Worm (Caenorhabditis elegans) whole organism, young adult: ENCODE results near the gene syx-2.

Source experiments
- B0035.1 ChIP-seq: sonication (generic microtip); optimal IDR thresholded peaks from 2 replicates; lab custom pipeline; 2016; ENCODE audit warnings: missing genetic modification characterization, mild to moderate bottlenecking, missing compliant biosample characterization, missing genotype, missing genetic modification reagents
- F49E8.2 ChIP-seq: sonication (generic microtip); optimal IDR thresholded peaks from 3 replicates; lab custom pipeline; 2017; ENCODE audit warnings: missing genetic modification characterization, mild to moderate bottlenecking, missing compliant biosample characterization, antibody characterized with exemption, moderate library complexity; ENCODE audit not compliant: insufficient read depth
- K11D2.4 ChIP-seq: fragments of 200-800 bp; sonication (Bioruptor generic); IDR thresholded peaks from 2 replicates; pipeline ENCODE4 v1.3.6; 2022; ENCODE audit warnings: missing genetic modification reagents, missing genetic modification characterization, missing compliant biosample characterization
- cebp-1 ChIP-seq, 2 experiments: fragments of 200-800 bp in 1 of 2; sonication (Bioruptor generic) in 1 of 2; sonication (generic microtip) in 1 of 2; IDR thresholded peaks in 1 of 2; optimal IDR thresholded peaks in 1 of 2; 2 replicates each; pipeline versions ENCODE4 v1.3.6 to Lab custom; 2017 to 2022; ENCODE audit warnings: missing compliant biosample characterization in 2 of 2, missing genetic modification characterization in 2 of 2, mild to moderate bottlenecking in 1 of 2, missing genetic modification reagents in 1 of 2, moderate library complexity in 1 of 2
- efl-1 ChIP-seq: fragments of 150-350 bp; optimal IDR thresholded peaks from 2 replicates; lab custom pipeline; 2014; ENCODE audit warnings: missing biosample characterization, missing genetic modification reagents, missing genetic modification characterization
- hlh-26 ChIP-seq: fragments of 200-800 bp; sonication (Bioruptor generic); conservative IDR thresholded peaks from 2 replicates; pipeline ENCODE4 v1.3.6; 2022; ENCODE audit warnings: missing genetic modification reagents, missing genetic modification characterization, missing compliant biosample characterization
- hmg-1.2 ChIP-seq: fragments of 200-800 bp; sonication (Bioruptor generic); IDR thresholded peaks from 2 replicates; pipeline ENCODE4 v1.3.6; 2022; ENCODE audit warnings: missing genetic modification reagents, missing genetic modification characterization, missing compliant biosample characterization
- madf-6 ChIP-seq: fragments of 200-800 bp; sonication (Bioruptor generic); IDR thresholded peaks from 2 replicates; pipeline ENCODE4 v1.3.6; 2022; ENCODE audit warnings: missing genetic modification reagents, missing genetic modification characterization, missing compliant biosample characterization
- sea-2 ChIP-seq: fragments of 200-800 bp; sonication (Bioruptor generic); IDR thresholded peaks from 2 replicates; pipeline ENCODE4 v1.3.6; 2022; ENCODE audit warnings: missing genetic modification characterization, missing compliant biosample characterization
- tbx-9 ChIP-seq: sonication (generic microtip); optimal IDR thresholded peaks from 2 replicates; lab custom pipeline; 2016; ENCODE audit warnings: borderline replicate concordance, missing genetic modification characterization, inconsistent platforms, missing compliant biosample characterization
- zim-3 ChIP-seq: sonication (generic microtip); optimal IDR thresholded peaks from 2 replicates; lab custom pipeline; 2017; ENCODE audit warnings: mild to moderate bottlenecking, missing genetic modification characterization, moderate library complexity, missing compliant biosample characterization
- ztf-6 ChIP-seq: fragments of 200-800 bp; sonication (Bioruptor generic); IDR thresholded peaks from 2 replicates; pipeline ENCODE4 v1.3.6; 2022; ENCODE audit warnings: missing genetic modification reagents, missing genetic modification characterization, missing compliant biosample characterization

DNA sequence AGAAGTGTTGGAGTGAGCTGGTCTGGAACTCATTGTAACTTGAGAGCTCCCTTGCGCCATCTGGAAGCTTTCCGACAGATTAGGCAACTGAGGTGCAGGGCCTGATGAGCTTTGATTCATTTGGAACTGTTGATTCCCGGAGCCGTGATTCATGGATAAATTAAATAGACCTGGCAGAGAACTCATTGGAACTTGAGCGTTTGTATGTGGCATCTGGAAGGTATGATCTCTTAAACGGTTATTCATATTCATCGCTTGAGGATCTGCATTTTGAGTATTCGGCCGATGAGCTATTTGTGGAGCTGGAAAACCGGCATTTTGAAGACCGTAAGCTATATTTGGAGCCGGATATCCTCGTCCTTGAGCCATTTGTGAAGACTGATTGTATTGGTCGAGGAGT is 31.4 kb upstream of the syx-2 start:
- no peak for TF ChIP-seq efl-1 (GFP tag; lab: Kevin White, UChicago)
- no peak for TF ChIP-seq zim-3 (tag; lab: Kevin White, UChicago)
- no peak for TF ChIP-seq sea-2 (GFP tag; lab: Robert Waterston, UW)
- no peak for TF ChIP-seq K11D2.4 (GFP tag; lab: Robert Waterston, UW)
- no peak for TF ChIP-seq hmg-1.2
- no peak for TF ChIP-seq tbx-9 (tag; lab: Kevin White, UChicago)
- no peak for TF ChIP-seq ztf-6 (GFP tag; lab: Robert Waterston, UW)
- TF ChIP-seq madf-6 (GFP tag; lab: Robert Waterston, UW) = no peak
- TF ChIP-seq F49E8.2 (tag; lab: Kevin White, UChicago) = no peak
- no peak for TF ChIP-seq hlh-26 (GFP tag; lab: Robert Waterston, UW)
- no peak for TF ChIP-seq cebp-1 (GFP tag; IDR thresholded peaks at IDR 0.05; lab: Robert Waterston, UW)
- TF ChIP-seq cebp-1 (tag; optimal IDR thresholded peaks at IDR 0.05; lab: Kevin White, UChicago) = no peak
- TF ChIP-seq B0035.1 (tag; lab: Kevin White, UChicago) = no peak
